Worm (Caenorhabditis elegans) whole organism, L3 larva: ENCODE results near the gene srj-45.

Source experiments
- ama-1 ChIP-seq: fragments of 150-350 bp; optimal IDR thresholded peaks from 2 replicates; lab custom pipeline; 2018
- ceh-28 ChIP-seq: fragments of 150-350 bp; optimal IDR thresholded peaks from 2 replicates; lab custom pipeline; 2014; ENCODE audit warnings: missing biosample characterization, missing genetic modification reagents, missing genetic modification characterization
- daf-12 ChIP-seq: fragments of 150-350 bp; optimal IDR thresholded peaks from 2 replicates; lab custom pipeline; 2014; ENCODE audit warnings: missing biosample characterization, missing genetic modification reagents, missing genetic modification characterization
- egl-5 ChIP-seq: fragments of 150-350 bp; optimal IDR thresholded peaks from 2 replicates; lab custom pipeline; 2017; ENCODE audit warnings: missing biosample characterization, missing genetic modification reagents, missing genetic modification characterization, inconsistent platforms
- elt-1 ChIP-seq: fragments of 150-350 bp; optimal IDR thresholded peaks from 2 replicates; lab custom pipeline; 2014; ENCODE audit warnings: missing biosample characterization, missing genetic modification characterization
- elt-2 ChIP-seq: sonication (generic microtip); optimal IDR thresholded peaks from 2 replicates; lab custom pipeline; 2016; ENCODE audit warnings: missing genetic modification reagents, mild to moderate bottlenecking, missing genetic modification characterization, missing compliant biosample characterization
- eor-1 ChIP-seq, 2 experiments: fragments of 150-350 bp; optimal IDR thresholded peaks; 2 replicates each; lab custom pipeline; 2014 to 2018; ENCODE audit warnings: missing biosample characterization in 2 of 2, missing genetic modification characterization in 2 of 2
- fkh-2 ChIP-seq: fragments of 150-350 bp; optimal IDR thresholded peaks from 2 replicates; lab custom pipeline; 2014; ENCODE audit warnings: missing biosample characterization, missing genetic modification reagents, missing genetic modification characterization
- fos-1 ChIP-seq: fragments of 150-350 bp; optimal IDR thresholded peaks from 2 replicates; lab custom pipeline; 2014; ENCODE audit warnings: missing biosample characterization, missing genetic modification characterization
- jun-1 ChIP-seq: fragments of 150-350 bp; optimal IDR thresholded peaks from 2 replicates; lab custom pipeline; 2014; ENCODE audit warnings: missing biosample characterization, missing genetic modification reagents, missing genetic modification characterization
- nhr-11 ChIP-seq: fragments of 150-350 bp; optimal IDR thresholded peaks from 2 replicates; lab custom pipeline; 2014; ENCODE audit warnings: missing biosample characterization, missing genetic modification characterization
- nhr-12 ChIP-seq: fragments of 150-350 bp; optimal IDR thresholded peaks from 2 replicates; lab custom pipeline; 2014; ENCODE audit warnings: missing biosample characterization, missing genetic modification characterization
- nhr-25 ChIP-seq: sonication (generic microtip); optimal IDR thresholded peaks from 2 replicates; lab custom pipeline; 2017; ENCODE audit warnings: missing biosample characterization, missing genetic modification characterization
- nhr-43 ChIP-seq: sonication (generic microtip); optimal IDR thresholded peaks from 2 replicates; lab custom pipeline; 2016; ENCODE audit warnings: mild to moderate bottlenecking, missing genetic modification characterization, missing compliant biosample characterization; ENCODE audit not compliant: poor library complexity, severe bottlenecking
- nhr-67 ChIP-seq: fragments of 150-350 bp; optimal IDR thresholded peaks from 2 replicates; lab custom pipeline; 2014; ENCODE audit warnings: missing biosample characterization, missing genetic modification characterization
- nhr-77 ChIP-seq: fragments of 150-350 bp; optimal IDR thresholded peaks from 2 replicates; lab custom pipeline; 2014; ENCODE audit warnings: missing biosample characterization, missing genetic modification characterization
- sea-2 ChIP-seq: fragments of 150-350 bp; sonication (generic microtip); optimal IDR thresholded peaks from 4 replicates; lab custom pipeline; 2014; ENCODE audit warnings: missing biosample characterization, missing genetic modification reagents, missing genetic modification characterization
- snpc-4 ChIP-seq: fragments of 150-350 bp; optimal IDR thresholded peaks from 2 replicates; lab custom pipeline; 2014; ENCODE audit warnings: missing biosample characterization, missing genetic modification characterization
- tbx-2 ChIP-seq: sonication (generic microtip); optimal IDR thresholded peaks from 2 replicates; lab custom pipeline; 2016; ENCODE audit warnings: mild to moderate bottlenecking, missing genetic modification characterization, missing compliant biosample characterization
- unc-39 ChIP-seq: sonication (generic microtip); optimal IDR thresholded peaks from 4 replicates; lab custom pipeline; 2017; ENCODE audit warnings: missing biosample characterization, missing genetic modification characterization
- ztf-11 ChIP-seq: fragments of 150-350 bp; optimal IDR thresholded peaks from 2 replicates; lab custom pipeline; 2014; ENCODE audit warnings: missing biosample characterization, missing genetic modification characterization
- ztf-4 ChIP-seq: fragments of 150-350 bp; optimal IDR thresholded peaks from 2 replicates; lab custom pipeline; 2014; ENCODE audit warnings: missing biosample characterization, missing genetic modification characterization

srj-45 gene

ce11 chrV:2795998-2796397 is 40.4 kb downstream of the srj-45 start, which contains the start of gene F54E2.2:
Gene F54E2.2, plus strand, starts transcription at chrV:2796298.
- TF ChIP-seq tbx-2 (tag; lab: Kevin White, UChicago), result no peak
- no peak for TF ChIP-seq daf-12 (tag; lab: Kevin White, UChicago)
- no peak for TF ChIP-seq egl-5 (tag; lab: Kevin White, UChicago)
- no peak for TF ChIP-seq nhr-77 (tag; lab: Kevin White, UChicago)
- TF ChIP-seq ztf-11, result no peak
- TF ChIP-seq unc-39 (tag; lab: Kevin White, UChicago), result no peak
- no peak for TF ChIP-seq elt-1 (tag; lab: Kevin White, UChicago)
- TF ChIP-seq ceh-28 (tag; lab: Kevin White, UChicago), result no peak
- TF ChIP-seq eor-1 (tag; optimal IDR thresholded peaks at IDR 0.05; lab: Kevin White, UChicago), result no peak
- TF ChIP-seq nhr-11 (tag; lab: Kevin White, UChicago), result no peak

ce11 chrV:2792958-2793357 is 43.4 kb downstream of the srj-45 start:
- no peak for TF ChIP-seq ama-1
- TF ChIP-seq elt-2, result no peak
- no peak for TF ChIP-seq nhr-67 (tag; lab: Kevin White, UChicago)
- no peak for TF ChIP-seq fos-1 (tag; lab: Kevin White, UChicago)
- no peak for TF ChIP-seq nhr-43 (tag; lab: Kevin White, UChicago)
- no peak for TF ChIP-seq tbx-2 (tag; lab: Kevin White, UChicago)
- TF ChIP-seq nhr-25 (tag; lab: Kevin White, UChicago), result no peak
- TF ChIP-seq sea-2 (GFP tag; lab: Kevin White, UChicago), result no peak
- TF ChIP-seq nhr-12 (tag; lab: Kevin White, UChicago), result no peak
- no peak for TF ChIP-seq fkh-2 (tag; lab: Kevin White, UChicago)
- no peak for TF ChIP-seq ztf-11
- no peak for TF ChIP-seq snpc-4 (tag; lab: Kevin White, UChicago)
- no peak for TF ChIP-seq ztf-4 (tag; lab: Kevin White, UChicago)
- TF ChIP-seq jun-1 (tag; lab: Kevin White, UChicago), result no peak
